Fruit fly (Drosophila melanogaster) whole organism, embryonic: ENCODE results near the gene Usp30.
A peak's percentile ranks its signal among the peaks of the same experiment; 100 is the strongest.

Source experiments
- Ada2b ChIP-seq: fragments of 200-800 bp; sonication (Bioruptor generic); IDR thresholded peaks from 2 replicates; pipeline ENCODE4 v1.3.6; 2022; ENCODE audit warnings: missing biosample characterization, missing genetic modification characterization
- Atf-2 ChIP-seq: fragments of 200-800 bp; sonication (Bioruptor generic); optimal IDR thresholded peaks from 2 replicates; lab custom pipeline; 2016; ENCODE audit warnings: missing biosample characterization, missing genetic modification characterization
- Atf3 ChIP-seq: fragments of 200-800 bp; sonication (Bioruptor generic); optimal IDR thresholded peaks from 3 replicates; lab custom pipeline; 2016; ENCODE audit warnings: missing biosample characterization, missing genetic modification characterization
- Blimp-1 ChIP-seq: fragments of 200-800 bp; sonication (Bioruptor generic); optimal IDR thresholded peaks from 3 replicates; lab custom pipeline; 2018; ENCODE audit warnings: missing biosample characterization, missing genetic modification characterization, mild to moderate bottlenecking, moderate library complexity, missing genetic modification reagents
- CG10147 ChIP-seq: fragments of 200-800 bp; sonication (Bioruptor generic); optimal IDR thresholded peaks from 2 replicates; lab custom pipeline; 2019; ENCODE audit warnings: missing biosample characterization, mild to moderate bottlenecking, missing genetic modification characterization, moderate library complexity
- CG10209 ChIP-seq: fragments of 200-800 bp; sonication (Bioruptor generic); optimal IDR thresholded peaks from 3 replicates; lab custom pipeline; 2017; ENCODE audit warnings: missing biosample characterization, mild to moderate bottlenecking, missing genetic modification characterization, missing genetic modification reagents
- CG10366 ChIP-seq: fragments of 200-800 bp; sonication (Bioruptor generic); IDR thresholded peaks from 2 replicates; pipeline ENCODE4 v1.3.6; 2022; ENCODE audit warnings: missing biosample characterization, missing genetic modification characterization
- CG10462 ChIP-seq: fragments of 200-800 bp; sonication (Bioruptor generic); optimal IDR thresholded peaks from 2 replicates; lab custom pipeline; 2016; ENCODE audit warnings: missing biosample characterization, missing genetic modification characterization
- CG11093 ChIP-seq: fragments of 200-800 bp; sonication (Bioruptor generic); IDR thresholded peaks from 3 replicates; pipeline ENCODE4 v1.3.6; 2022; ENCODE audit warnings: missing biosample characterization, missing genetic modification characterization
- CG12659 ChIP-seq: fragments of 200-800 bp; sonication (Bioruptor generic); optimal IDR thresholded peaks from 3 replicates; lab custom pipeline; 2017; ENCODE audit warnings: mild to moderate bottlenecking, missing biosample characterization, missing genetic modification reagents, missing genetic modification characterization
- CG13287 ChIP-seq: fragments of 200-800 bp; sonication (Bioruptor generic); IDR thresholded peaks from 2 replicates; pipeline ENCODE4 v1.3.6; 2022; ENCODE audit warnings: missing biosample characterization, missing genetic modification characterization; ENCODE audit not compliant: partially characterized antibody
- CG14860 ChIP-seq: fragments of 200-800 bp; sonication (Bioruptor generic); IDR thresholded peaks from 3 replicates; pipeline ENCODE4 v1.3.6; 2022; ENCODE audit warnings: missing biosample characterization, missing genetic modification characterization; ENCODE audit not compliant: partially characterized antibody
- CG15011 ChIP-seq: fragments of 200-800 bp; sonication (Bioruptor generic); optimal IDR thresholded peaks from 3 replicates; lab custom pipeline; 2018; ENCODE audit warnings: missing biosample characterization, mild to moderate bottlenecking, missing genetic modification characterization
- CG16815 ChIP-seq: fragments of 200-800 bp; sonication (Bioruptor generic); optimal IDR thresholded peaks from 3 replicates; lab custom pipeline; 2017; ENCODE audit warnings: missing biosample characterization, mild to moderate bottlenecking, missing genetic modification characterization
- CG17359 ChIP-seq: fragments of 200-800 bp; sonication (Bioruptor generic); optimal IDR thresholded peaks from 3 replicates; lab custom pipeline; 2018; ENCODE audit warnings: missing biosample characterization, mild to moderate bottlenecking, missing genetic modification characterization, moderate library complexity
- CG17361 ChIP-seq: fragments of 200-800 bp; sonication (Bioruptor generic); IDR thresholded peaks from 3 replicates; pipeline ENCODE4 v1.3.6; 2022; ENCODE audit warnings: missing biosample characterization, missing genetic modification characterization
- CG17385 ChIP-seq: fragments of 200-800 bp; sonication (Bioruptor generic); optimal IDR thresholded peaks from 3 replicates; lab custom pipeline; 2018; ENCODE audit warnings: missing biosample characterization, mild to moderate bottlenecking, missing genetic modification characterization
- CG2199 ChIP-seq: fragments of 200-800 bp; sonication (Bioruptor generic); IDR thresholded peaks from 3 replicates; pipeline ENCODE4 v1.3.6; 2022; ENCODE audit warnings: missing biosample characterization, missing genetic modification characterization
- CG3065 ChIP-seq: fragments of 200-800 bp; sonication (Bioruptor generic); optimal IDR thresholded peaks from 2 replicates; lab custom pipeline; 2016; ENCODE audit warnings: missing biosample characterization, missing genetic modification characterization
- CG34376 ChIP-seq: fragments of 200-800 bp; sonication (Bioruptor generic); optimal IDR thresholded peaks from 2 replicates; lab custom pipeline; 2018; ENCODE audit warnings: missing biosample characterization, mild to moderate bottlenecking, missing genetic modification characterization
- CG4617 ChIP-seq: fragments of 200-800 bp; sonication (Bioruptor generic); optimal IDR thresholded peaks from 3 replicates; lab custom pipeline; 2016; ENCODE audit warnings: missing biosample characterization, missing genetic modification characterization, borderline replicate concordance
- CG5245 ChIP-seq: fragments of 200-800 bp; sonication (Bioruptor generic); optimal IDR thresholded peaks from 3 replicates; lab custom pipeline; 2016; ENCODE audit warnings: missing biosample characterization, missing genetic modification characterization
- CG6254 ChIP-seq: fragments of 200-800 bp; sonication (Bioruptor generic); optimal IDR thresholded peaks from 3 replicates; lab custom pipeline; 2017; ENCODE audit warnings: mild to moderate bottlenecking, missing biosample characterization, missing genetic modification reagents, missing genetic modification characterization
- CG8924 ChIP-seq: fragments of 200-800 bp; optimal IDR thresholded peaks from 3 replicates; lab custom pipeline; 2019; ENCODE audit warnings: missing biosample characterization, mild to moderate bottlenecking, missing genetic modification characterization, moderate library complexity
- CG9437 ChIP-seq: fragments of 200-800 bp; sonication (Bioruptor generic); optimal IDR thresholded peaks from 2 replicates; lab custom pipeline; 2018; ENCODE audit warnings: missing biosample characterization, mild to moderate bottlenecking, missing genetic modification characterization
- CG9932 ChIP-seq: fragments of 200-800 bp; sonication (Bioruptor generic); IDR thresholded peaks from 2 replicates; pipeline ENCODE4 v1.3.6; 2022; ENCODE audit warnings: missing biosample characterization, missing genetic modification characterization
- CrebB ChIP-seq: fragments of 200-800 bp; sonication (Bioruptor generic); optimal IDR thresholded peaks from 3 replicates; lab custom pipeline; 2018; ENCODE audit warnings: missing biosample characterization, mild to moderate bottlenecking, missing genetic modification characterization
- D19B ChIP-seq: fragments of 200-800 bp; sonication (Bioruptor generic); optimal IDR thresholded peaks from 2 replicates; lab custom pipeline; 2017; ENCODE audit warnings: missing biosample characterization, mild to moderate bottlenecking, missing genetic modification characterization
- Dek ChIP-seq: fragments of 200-800 bp; sonication (Bioruptor generic); optimal IDR thresholded peaks from 3 replicates; lab custom pipeline; 2019; ENCODE audit warnings: missing biosample characterization, mild to moderate bottlenecking, missing genetic modification characterization, moderate library complexity
- Fer3 ChIP-seq: fragments of 200-800 bp; sonication (Bioruptor generic); optimal IDR thresholded peaks from 2 replicates; lab custom pipeline; 2018; ENCODE audit warnings: missing biosample characterization, mild to moderate bottlenecking, missing genetic modification characterization, moderate library complexity
- Gug ChIP-seq: fragments of 200-800 bp; sonication (Bioruptor generic); IDR thresholded peaks from 4 replicates; pipeline ENCODE4 v1.3.6; 2022; ENCODE audit warnings: missing biosample characterization, missing genetic modification characterization
- Hand ChIP-seq: fragments of 200-800 bp; sonication (Bioruptor generic); optimal IDR thresholded peaks from 2 replicates; lab custom pipeline; 2017; ENCODE audit warnings: mild to moderate bottlenecking, missing biosample characterization, missing genetic modification reagents, missing genetic modification characterization
- MBD-R2 ChIP-seq: fragments of 200-800 bp; sonication (Bioruptor generic); IDR thresholded peaks from 2 replicates; pipeline ENCODE4 v1.3.6; 2022; ENCODE audit warnings: missing biosample characterization, missing genetic modification characterization
- Mes4 ChIP-seq: fragments of 200-800 bp; sonication (Bioruptor generic); optimal IDR thresholded peaks from 2 replicates; lab custom pipeline; 2016; ENCODE audit warnings: missing biosample characterization, missing genetic modification characterization
- NK7.1 ChIP-seq: fragments of 200-800 bp; sonication (Bioruptor generic); optimal IDR thresholded peaks from 3 replicates; lab custom pipeline; 2016; ENCODE audit warnings: missing biosample characterization, missing genetic modification characterization
- Sox102F ChIP-seq: fragments of 200-800 bp; sonication (Bioruptor generic); optimal IDR thresholded peaks from 2 replicates; lab custom pipeline; 2018; ENCODE audit warnings: missing biosample characterization, mild to moderate bottlenecking, missing genetic modification characterization, moderate library complexity
- Sry-δ ChIP-seq: fragments of 200-800 bp; sonication (Bioruptor generic); optimal IDR thresholded peaks from 2 replicates; lab custom pipeline; 2016; ENCODE audit warnings: missing biosample characterization, missing genetic modification characterization
- Tbp ChIP-seq: fragments of >200 bp; optimal IDR thresholded peaks from 2 replicates; lab custom pipeline; 2018; ENCODE audit warnings: missing biosample characterization, missing genetic modification characterization
- ap ChIP-seq: fragments of 200-800 bp; sonication (Bioruptor generic); IDR thresholded peaks from 2 replicates; pipeline ENCODE4 v1.3.6; 2022; ENCODE audit warnings: missing biosample characterization, missing genetic modification characterization
- fd102C ChIP-seq: fragments of 200-800 bp; sonication (Bioruptor generic); optimal IDR thresholded peaks from 2 replicates; lab custom pipeline; 2018; ENCODE audit warnings: missing biosample characterization, mild to moderate bottlenecking, missing genetic modification characterization, moderate library complexity
- fd3F ChIP-seq: fragments of 200-800 bp; sonication (Bioruptor generic); optimal IDR thresholded peaks from 2 replicates; lab custom pipeline; 2018; ENCODE audit warnings: missing biosample characterization, mild to moderate bottlenecking, missing genetic modification characterization, moderate library complexity
- gcm2 ChIP-seq: fragments of 200-800 bp; sonication (Bioruptor generic); optimal IDR thresholded peaks from 2 replicates; lab custom pipeline; 2016; ENCODE audit warnings: missing biosample characterization, missing genetic modification characterization
- gfzf ChIP-seq: fragments of 200-800 bp; sonication (Bioruptor generic); optimal IDR thresholded peaks from 2 replicates; lab custom pipeline; 2016; ENCODE audit warnings: missing biosample characterization, mild to moderate bottlenecking, missing genetic modification characterization, moderate library complexity
- jumu ChIP-seq: fragments of 200-800 bp; sonication (Bioruptor generic); optimal IDR thresholded peaks from 3 replicates; lab custom pipeline; 2016; ENCODE audit warnings: missing biosample characterization, missing genetic modification characterization
- ro ChIP-seq: fragments of 200-800 bp; sonication (Bioruptor generic); IDR thresholded peaks from 2 replicates; pipeline ENCODE4 v1.3.6; 2022; ENCODE audit warnings: missing biosample characterization, missing genetic modification characterization
- sens ChIP-seq: fragments of 200-800 bp; sonication (Bioruptor generic); peaks from one replicate; lab custom pipeline; 2016; ENCODE audit warnings: missing biosample characterization, missing genetic modification characterization
- tin ChIP-seq: fragments of 200-800 bp; sonication (Bioruptor generic); optimal IDR thresholded peaks from 3 replicates; lab custom pipeline; 2016; ENCODE audit warnings: missing biosample characterization, missing genetic modification characterization
- tll ChIP-seq, 2 experiments: fragments of 200-800 bp in 1 of 2; fragments of >200 bp in 1 of 2; sonication (Bioruptor generic) in 1 of 2; optimal IDR thresholded peaks; 2 replicates each; lab custom pipeline; 2017 to 2019; ENCODE audit warnings: missing biosample characterization in 2 of 2, missing genetic modification characterization in 2 of 2, mild to moderate bottlenecking in 1 of 2, moderate library complexity in 1 of 2
- unc-4 ChIP-seq: fragments of 200-800 bp; sonication (Bioruptor generic); IDR thresholded peaks from 2 replicates; pipeline ENCODE4 v1.3.6; 2022; ENCODE audit warnings: missing biosample characterization, missing genetic modification characterization; ENCODE audit not compliant: partially characterized antibody

Gene Usp30

DNA sequence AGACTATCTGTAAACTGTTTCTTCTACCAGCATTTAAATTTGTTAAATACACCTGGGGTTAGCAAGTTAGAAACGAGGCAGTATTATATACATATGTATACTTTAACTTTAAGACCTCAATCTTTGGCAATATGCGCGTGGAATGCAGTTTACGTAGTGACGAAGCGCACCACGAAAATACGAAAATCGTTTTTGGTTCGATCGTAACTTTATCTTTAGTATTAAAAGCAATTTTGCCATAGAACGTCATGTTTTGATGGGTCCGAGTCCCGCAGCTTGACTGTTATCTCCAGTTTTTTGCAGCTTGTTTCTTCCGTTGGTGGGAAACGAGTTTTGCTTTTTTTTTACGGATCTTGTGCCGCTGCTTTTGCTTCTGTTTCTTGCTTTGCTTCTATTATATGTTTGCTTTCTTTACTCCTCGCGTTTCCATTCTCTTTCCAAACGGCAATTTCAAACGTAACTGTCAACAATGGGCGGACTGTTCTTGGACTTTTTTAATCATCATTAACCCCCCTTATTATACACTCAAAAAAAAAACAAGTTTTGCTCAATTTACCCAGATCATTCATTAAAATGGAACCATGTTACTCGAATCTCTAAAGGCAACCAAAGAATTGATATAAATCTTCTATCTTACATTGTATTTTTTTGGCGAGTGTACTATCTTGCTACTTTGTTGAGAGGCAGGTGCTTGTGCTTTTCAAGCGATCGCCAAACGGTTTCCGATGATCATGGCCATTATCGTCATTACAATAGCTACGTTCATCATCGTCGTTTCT, 12.3 kb upstream of the Usp30 start (continued):
- TF ChIP-seq sens = peak; percentile 90
- peak; percentile 80 for TF ChIP-seq CG9932 (GFP tag; lab: Robert Waterston, UW)
- TF ChIP-seq CG10147 = no peak
- TF ChIP-seq D19B (GFP tag; lab: Kevin White, UChicago) = no peak
- no peak for TF ChIP-seq CG14860
- TF ChIP-seq Mes4 (GFP tag; lab: Kevin White, UChicago) = no peak
- TF ChIP-seq CG8924 (tag; lab: Kevin White, UChicago) = no peak
- no peak for TF ChIP-seq Atf3 (GFP tag; lab: Kevin White, UChicago)
- TF ChIP-seq CG10209 (GFP tag; lab: Kevin White, UChicago) = no peak
- TF ChIP-seq tin (GFP tag; lab: Kevin White, UChicago) = peak; percentile 21
- no peak for TF ChIP-seq Sry-δ (GFP tag; lab: Kevin White, UChicago)
- TF ChIP-seq CG3065 (GFP tag; lab: Kevin White, UChicago) = peak; percentile 5
- TF ChIP-seq MBD-R2 = no peak; the same call in 1 of the 2 replicates
- TF ChIP-seq CG9437 (GFP tag; lab: Kevin White, UChicago) = no peak
- TF ChIP-seq fd102C (GFP tag; lab: Kevin White, UChicago) = no peak
- TF ChIP-seq CG2199 (GFP tag; lab: Robert Waterston, UW) = no peak
- peak; percentile 51 for TF ChIP-seq Hand
- peak; percentile 20 for TF ChIP-seq Sox102F (GFP tag; lab: Kevin White, UChicago)
- peak; percentile 8 for TF ChIP-seq fd3F (GFP tag; lab: Kevin White, UChicago)
- no peak for TF ChIP-seq gfzf (GFP tag; lab: Kevin White, UChicago)
- TF ChIP-seq jumu (GFP tag; lab: Kevin White, UChicago) = no peak
- no peak for TF ChIP-seq tll (GFP tag; optimal IDR thresholded peaks at IDR 0.05; lab: Kevin White, UChicago)
- no peak for TF ChIP-seq CG15011 (GFP tag; lab: Kevin White, UChicago)
- TF ChIP-seq Tbp = no peak
- peak; percentile 38; the same call in 1 of the 2 replicates for TF ChIP-seq CG10366
- TF ChIP-seq Atf-2 = peak; percentile 16
- peak; percentile 45 for TF ChIP-seq Blimp-1
- TF ChIP-seq CG13287 (GFP tag; lab: Robert Waterston, UW) = no peak
- no peak for TF ChIP-seq CG11093 (GFP tag; lab: Robert Waterston, UW)
- no peak for TF ChIP-seq NK7.1 (GFP tag; lab: Kevin White, UChicago)
- no peak for TF ChIP-seq CG5245 (GFP tag; lab: Kevin White, UChicago)
- TF ChIP-seq ap (GFP tag; lab: Robert Waterston, UW) = no peak
- peak; percentile 8 for TF ChIP-seq CG17385 (GFP tag; lab: Kevin White, UChicago)
- TF ChIP-seq CG10462 (GFP tag; lab: Kevin White, UChicago) = no peak
- TF ChIP-seq gcm2 (GFP tag; lab: Kevin White, UChicago) = no peak
- no peak for TF ChIP-seq CrebB (tag; lab: Kevin White, UChicago)
- no peak for TF ChIP-seq CG34376 (GFP tag; lab: Kevin White, UChicago)
- peak; percentile 44 for TF ChIP-seq Dek (tag; lab: Kevin White, UChicago)
- TF ChIP-seq ro (GFP tag; lab: Robert Waterston, UW) = no peak
- TF ChIP-seq CG4617 (GFP tag; lab: Kevin White, UChicago) = no peak
- TF ChIP-seq CG17359 (tag; lab: Kevin White, UChicago) = peak; percentile 15
- TF ChIP-seq CG12659 (GFP tag; lab: Kevin White, UChicago) = peak; percentile 21
- TF ChIP-seq Gug = no peak
- TF ChIP-seq Ada2b = peak; percentile 30; the same call in 1 of the 2 replicates
- no peak for TF ChIP-seq unc-4 (GFP tag; lab: Robert Waterston, UW)
- no peak for TF ChIP-seq CG6254 (GFP tag; lab: Kevin White, UChicago)
- peak; percentile 19 for TF ChIP-seq Fer3
- no peak for TF ChIP-seq CG17361 (GFP tag; lab: Robert Waterston, UW)
- TF ChIP-seq CG16815 (GFP tag; lab: Kevin White, UChicago) = no peak
